Worm (Caenorhabditis elegans): ENCODE measurements around the gene scav-5.

The scav-5 gene

ce11 chrX:9862916-9863624 lies 4.9 kb downstream of the scav-5 start, which contains the start of the genes gst-36 and R07B1.5:
gst-36 (minus strand) TSS chrX:9862960.
R07B1.5 (plus strand) TSS chrX:9863580.
- no peak for TF ChIP-seq snpc-1.2 (GFP tag; IDR thresholded peaks at IDR 0.05)
- TF ChIP-seq mep-1 (tag; optimal IDR thresholded peaks at IDR 0.05), result no peak
- no peak for TF ChIP-seq Y75B8A.6 (GFP tag; IDR thresholded peaks at IDR 0.05)
- no peak for TF ChIP-seq madf-5 (GFP tag; IDR thresholded peaks at IDR 0.05)
- TF ChIP-seq fkh-10 (GFP tag; optimal IDR thresholded peaks at IDR 0.05), result no peak
- peak; percentile 52 for TF ChIP-seq nhr-28 (tag; optimal IDR thresholded peaks at IDR 0.05)
- no peak for TF ChIP-seq daf-16 (GFP tag; optimal IDR thresholded peaks at IDR 0.05)
- TF ChIP-seq daf-16 (tag; optimal IDR thresholded peaks at IDR 0.05), result peak; percentile 80
- peak; percentile 29; the same call in 1 of the 2 replicates for TF ChIP-seq php-3 (GFP tag; IDR thresholded peaks at IDR 0.05)
- no peak for TF ChIP-seq F37D6.2 (tag; optimal IDR thresholded peaks at IDR 0.05)
- no peak for TF ChIP-seq saeg-2 (GFP tag; IDR thresholded peaks at IDR 0.05)
- TF ChIP-seq ces-1 (GFP tag; optimal IDR thresholded peaks at IDR 0.05), result no peak
- no peak for TF ChIP-seq spr-3 (GFP tag; optimal IDR thresholded peaks at IDR 0.05)
- no peak for TF ChIP-seq lin-13 (GFP tag; optimal IDR thresholded peaks at IDR 0.05)
- peak; percentile 7 for TF ChIP-seq pqm-1 (tag; optimal IDR thresholded peaks at IDR 0.05)
- 0 out of 2 replicates have a peak, but pooled peaks have one; percentile 5 for TF ChIP-seq mxl-2 (GFP tag; conservative IDR thresholded peaks at IDR 0.05)
- no peak for TF ChIP-seq ceh-20 (GFP tag; IDR thresholded peaks at IDR 0.05)
- no peak for TF ChIP-seq egl-27 (tag; optimal IDR thresholded peaks at IDR 0.05)
- TF ChIP-seq hlh-11 (tag; optimal IDR thresholded peaks at IDR 0.05), result peak; percentile 45
- no peak for TF ChIP-seq zfp-3 (GFP tag; conservative IDR thresholded peaks at IDR 0.05)
- TF ChIP-seq ctbp-1 (GFP tag; IDR thresholded peaks at IDR 0.05), result no peak
- no peak for TF ChIP-seq mdl-1 (tag; optimal IDR thresholded peaks at IDR 0.05)
- no peak for TF ChIP-seq nhr-6 (tag; optimal IDR thresholded peaks at IDR 0.05)
- TF ChIP-seq cey-2 (tag; optimal IDR thresholded peaks at IDR 0.05; ENCODE audit: borderline replicate concordance, insufficient read depth), result no peak
- no peak for TF ChIP-seq ceh-32 (tag; optimal IDR thresholded peaks at IDR 0.05; ENCODE audit: poor library complexity)
- TF ChIP-seq dve-1 (tag; optimal IDR thresholded peaks at IDR 0.05; ENCODE audit: insufficient read depth), result peak; percentile 33
- peak; percentile 15; the same call in 1 of the 2 replicates for TF ChIP-seq dmd-6 (GFP tag; IDR thresholded peaks at IDR 0.05)
- no peak for TF ChIP-seq R02D3.7 (tag; optimal IDR thresholded peaks at IDR 0.05)
- peak; percentile 3 for TF ChIP-seq hlh-30 (tag; optimal IDR thresholded peaks at IDR 0.05; ENCODE audit: insufficient read depth)
- no peak for TF ChIP-seq ceh-44 (GFP tag; IDR thresholded peaks at IDR 0.05)
- TF ChIP-seq Y48G9A.11 (GFP tag; IDR thresholded peaks at IDR 0.05), result no peak
- no peak for TF ChIP-seq rbr-2 (tag; optimal IDR thresholded peaks at IDR 0.05)

- TF ChIP-seq attf-4 (tag; optimal IDR thresholded peaks at IDR 0.05) (no peak), nhr-10 (tag; optimal IDR thresholded peaks at IDR 0.05) (no peak), ces-1 (GFP tag; optimal IDR thresholded peaks at IDR 0.05) (no peak), Y48G9A.11 (GFP tag; IDR thresholded peaks at IDR 0.05) (no peak), F37D6.2 (tag; optimal IDR thresholded peaks at IDR 0.05) (no peak)
These were observed 8.2 kb downstream of the scav-5 start, which contains the start of gene R07B1.6 for ce11 chrX:9866355-9866754. R07B1.6 (plus strand) TSS chrX:9866655.

DNA sequence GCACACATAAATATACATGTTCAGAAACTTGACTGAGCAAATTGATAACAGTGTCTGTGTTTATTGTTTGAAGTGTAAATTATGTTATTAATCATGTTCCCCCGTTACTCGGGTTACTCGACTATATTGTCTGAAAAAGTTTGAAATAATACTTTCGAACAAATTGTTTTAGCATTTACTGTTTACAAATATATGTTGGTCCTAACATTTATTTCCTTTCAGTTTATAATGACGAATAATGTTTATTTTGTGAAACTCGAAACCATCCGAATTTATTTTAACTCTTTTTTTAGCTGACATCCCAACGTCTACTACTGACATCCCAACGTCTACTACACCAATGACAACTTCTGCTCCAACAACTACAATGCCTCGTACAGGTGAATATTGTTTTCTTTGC lies 10.7 kb downstream of the scav-5 start, which contains the start of gene R07B1.7:
R07B1.7 (plus strand) TSS at position 301 of the 400 bp plus-strand sequence.
- no peak for TF ChIP-seq hlh-30 (tag; optimal IDR thresholded peaks at IDR 0.05; ENCODE audit: insufficient read depth)
- TF ChIP-seq F26F4.8 (GFP tag; conservative IDR thresholded peaks at IDR 0.05), result no peak
- no peak for TF ChIP-seq hlh-11 (tag; optimal IDR thresholded peaks at IDR 0.05)
- TF ChIP-seq attf-4 (tag; optimal IDR thresholded peaks at IDR 0.05), result no peak
- TF ChIP-seq hmg-1.1 (GFP tag; IDR thresholded peaks at IDR 0.05), result no peak
- TF ChIP-seq tra-1 (GFP tag; IDR thresholded peaks at IDR 0.05), result no peak
- no peak for TF ChIP-seq nhr-41 (GFP tag; IDR thresholded peaks at IDR 0.05)
- TF ChIP-seq nhr-77 (tag; optimal IDR thresholded peaks at IDR 0.05), result no peak
- TF ChIP-seq spr-3 (GFP tag; optimal IDR thresholded peaks at IDR 0.05), result no peak
- no peak for TF ChIP-seq nhr-28 (tag; optimal IDR thresholded peaks at IDR 0.05)
- no peak for TF ChIP-seq fos-1 (tag; optimal IDR thresholded peaks at IDR 0.05)
- no peak for TF ChIP-seq ztf-11 (tag; optimal IDR thresholded peaks at IDR 0.05)
- no peak for TF ChIP-seq lin-1 (GFP tag; IDR thresholded peaks at IDR 0.05)
- no peak for TF ChIP-seq lin-13 (GFP tag; optimal IDR thresholded peaks at IDR 0.05)
- no peak for TF ChIP-seq ces-1 (GFP tag; optimal IDR thresholded peaks at IDR 0.05)
- TF ChIP-seq lsy-2 (tag; optimal IDR thresholded peaks at IDR 0.05), result no peak
- TF ChIP-seq pqm-1 (tag; optimal IDR thresholded peaks at IDR 0.05), result no peak
- no peak for TF ChIP-seq vab-7 (GFP tag; IDR thresholded peaks at IDR 0.05)
- TF ChIP-seq F10B5.3 (tag; optimal IDR thresholded peaks at IDR 0.05), result no peak

Data from whole organism, L4 larva.